Worm (Caenorhabditis elegans): Measurements from ENCODE around the gene ooc-3.
A peak's percentile ranks its signal among the peaks of the same experiment; 100 is the strongest.

Gene ooc-3

ce11 chrII:11538741-11539140, 43.6 kb upstream of the ooc-3 start, which contains the start of gene Y62F5A.9:
Gene Y62F5A.9 (minus strand): TSS chrII:11538841.
- no peak for TF ChIP-seq efl-1 (optimal IDR thresholded peaks at IDR 0.05)
- peak in 1 of 2 experiments; percentile 45 for TF ChIP-seq efl-1 (GFP tag; optimal IDR thresholded peaks at IDR 0.05 in 1 of 2)
- TF ChIP-seq snu-23 (GFP tag; optimal IDR thresholded peaks at IDR 0.05), result peak; percentile 9
- no peak for TF ChIP-seq fos-1 (tag; optimal IDR thresholded peaks at IDR 0.05)

- TF ChIP-seq fkh-4 (tag; optimal IDR thresholded peaks at IDR 0.05; ENCODE audit: borderline replicate concordance), result no peak
- no peak for TF ChIP-seq ztf-4 (tag; optimal IDR thresholded peaks at IDR 0.05)
- no peak for TF ChIP-seq rnt-1 (tag; optimal IDR thresholded peaks at IDR 0.05)
- no peak for TF ChIP-seq irx-1 (tag; optimal IDR thresholded peaks at IDR 0.05)
- TF ChIP-seq mab-9 (GFP tag; IDR thresholded peaks at IDR 0.05), result no peak
- no peak for TF ChIP-seq mep-1 (tag; optimal IDR thresholded peaks at IDR 0.05)
- no peak for TF ChIP-seq egl-27 (tag; optimal IDR thresholded peaks at IDR 0.05)
- no peak for TF ChIP-seq nhr-77 (tag; optimal IDR thresholded peaks at IDR 0.05)
- TF ChIP-seq jun-1 (tag; optimal IDR thresholded peaks at IDR 0.05), result no peak
- no peak for TF ChIP-seq elt-3 (tag; optimal IDR thresholded peaks at IDR 0.05)
- TF ChIP-seq ceh-82 (tag; optimal IDR thresholded peaks at IDR 0.05), result no peak
- no peak for TF ChIP-seq ceh-90 (tag; optimal IDR thresholded peaks at IDR 0.05)
- TF ChIP-seq lsy-2 (tag; optimal IDR thresholded peaks at IDR 0.05), result no peak
Measured at ce11 chrII:11537606-11538016, 42.5 kb upstream of the ooc-3 start.

DNA sequence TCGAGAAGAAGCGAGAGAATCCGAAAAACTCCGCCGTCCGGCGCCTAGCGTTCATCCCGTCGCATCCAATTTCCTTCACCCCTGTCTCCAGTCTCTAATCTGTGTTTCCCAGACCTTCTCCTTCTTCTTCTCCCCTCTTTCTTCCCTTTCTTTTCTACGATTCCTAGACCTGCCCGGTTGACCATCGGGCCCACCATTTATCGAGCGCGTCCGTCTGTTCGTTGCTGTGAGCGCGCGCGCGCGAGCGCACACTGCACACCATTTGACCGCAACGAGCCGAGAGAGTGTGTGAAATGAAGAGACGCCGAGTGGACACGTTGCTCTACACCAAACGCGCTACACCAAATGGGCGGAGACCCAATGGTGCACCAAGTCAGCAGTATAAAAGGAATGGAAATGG, 42.0 kb upstream of the ooc-3 start:
- TF ChIP-seq C16A3.4 (tag; optimal IDR thresholded peaks at IDR 0.05), result no peak
- TF ChIP-seq blmp-1 (tag; optimal IDR thresholded peaks at IDR 0.05), result peak; percentile 28
- no peak for TF ChIP-seq unc-98 (GFP tag; IDR thresholded peaks at IDR 0.05)
- no peak for TF ChIP-seq hlh-4 (tag; optimal IDR thresholded peaks at IDR 0.05)

ce11 chrII:11536505-11536904, 41.4 kb upstream of the ooc-3 start:
- TF ChIP-seq ztf-4 (tag; optimal IDR thresholded peaks at IDR 0.05) (no peak), pag-3 (tag; optimal IDR thresholded peaks at IDR 0.05; ENCODE audit: borderline replicate concordance, insufficient read depth) (no peak), snu-23 (GFP tag; optimal IDR thresholded peaks at IDR 0.05) (no peak), nhr-77 (tag; optimal IDR thresholded peaks at IDR 0.05) (no peak), hlh-4 (tag; optimal IDR thresholded peaks at IDR 0.05) (no peak), nhr-20 (tag; optimal IDR thresholded peaks at IDR 0.05) (no peak), unc-62 (GFP tag; optimal IDR thresholded peaks at IDR 0.05) (no peak), nhr-28 (tag; optimal IDR thresholded peaks at IDR 0.05) (no peak), ceh-88 (GFP tag; IDR thresholded peaks at IDR 0.05) (no peak), unc-130 (tag; optimal IDR thresholded peaks at IDR 0.05) (no peak), snpc-4 (tag; optimal IDR thresholded peaks at IDR 0.05) (no peak), F16B12.6 (tag; optimal IDR thresholded peaks at IDR 0.05) (no peak), nhr-47 (tag; optimal IDR thresholded peaks at IDR 0.05) (no peak), sup-37 (GFP tag; optimal IDR thresholded peaks at IDR 0.05) (no peak), unc-86 (tag; optimal IDR thresholded peaks at IDR 0.05) (no peak), lin-14 (GFP tag; optimal IDR thresholded peaks at IDR 0.05) (no peak), nhr-71 (tag; optimal IDR thresholded peaks at IDR 0.05) (no peak), irx-1 (tag; optimal IDR thresholded peaks at IDR 0.05) (no peak)

DNA sequence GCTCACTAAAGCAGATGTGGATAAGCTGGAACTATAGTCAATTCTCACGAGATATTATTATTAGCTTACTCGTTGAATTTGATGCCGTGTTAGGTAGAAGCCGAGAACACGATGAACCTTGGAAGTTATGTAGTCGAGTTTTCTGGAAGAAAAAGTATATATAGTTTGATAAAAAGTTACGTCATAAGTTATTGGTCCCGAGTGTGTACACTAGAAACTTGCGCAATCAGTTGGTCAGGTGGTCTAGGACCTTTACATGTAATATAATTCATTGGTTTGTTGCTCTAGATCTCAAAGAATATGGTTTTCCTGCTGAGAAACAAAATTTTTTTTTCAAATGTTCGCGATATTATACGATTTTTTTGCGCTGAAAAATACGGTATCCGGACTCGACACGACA, 40.8 kb upstream of the ooc-3 start:
- TF ChIP-seq unc-130 (tag; optimal IDR thresholded peaks at IDR 0.05) (no peak), lsy-2 (tag; optimal IDR thresholded peaks at IDR 0.05) (no peak), tlp-1 (tag; optimal IDR thresholded peaks at IDR 0.05) (no peak), unc-30 (tag; optimal IDR thresholded peaks at IDR 0.05) (no peak), hlh-4 (tag; optimal IDR thresholded peaks at IDR 0.05) (no peak), lin-35 (GFP tag; optimal IDR thresholded peaks at IDR 0.05) (no peak), xbp-1 (tag; optimal IDR thresholded peaks at IDR 0.05) (no peak), efl-1 (optimal IDR thresholded peaks at IDR 0.05) (no peak), efl-1 (GFP tag; optimal IDR thresholded peaks at IDR 0.05 in 1 of 2) (peak in 1 of 2 experiments; percentile 82)

All from whole organism, L1 larva.